Worm (Caenorhabditis elegans): ENCODE data around the gene osg-1.

osg-1 gene

DNA sequence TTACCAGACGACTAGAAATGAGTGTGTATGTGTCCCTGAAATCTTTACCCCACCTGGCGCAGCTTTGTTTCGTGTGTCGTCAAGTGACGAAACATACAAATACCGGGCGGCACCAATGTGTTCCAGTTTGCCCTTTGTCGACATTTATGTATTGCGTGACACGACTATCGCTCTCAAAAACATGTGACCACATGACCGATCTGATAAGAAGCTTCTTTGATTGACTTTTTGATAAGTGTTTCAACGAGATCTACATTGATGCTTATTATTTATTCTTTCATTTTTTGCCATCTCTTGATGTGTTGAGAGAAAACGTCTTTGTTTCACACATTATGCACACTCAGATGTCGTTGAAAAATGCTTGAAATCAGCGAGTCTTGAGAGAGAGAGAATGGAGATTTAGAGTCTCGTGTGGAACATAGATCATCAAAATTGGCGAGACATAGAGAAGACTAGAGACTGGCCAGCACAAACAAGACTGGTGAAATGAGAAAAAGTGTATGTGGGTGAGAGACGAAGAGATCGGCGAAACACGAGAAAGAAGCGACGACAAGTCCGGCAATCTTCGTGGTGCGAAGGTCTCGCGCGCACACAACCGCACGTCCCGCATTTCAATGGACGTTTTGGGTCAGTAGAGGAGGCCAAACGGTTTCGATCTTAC is 15.7 kb downstream of the osg-1 start:
- TF ChIP-seq ceh-13 (GFP tag; optimal IDR thresholded peaks at IDR 0.05) (no peak), hmbx-1 (tag; optimal IDR thresholded peaks at IDR 0.05) (no peak), ama-1 (optimal IDR thresholded peaks at IDR 0.05) (no peak), ets-7 (tag; optimal IDR thresholded peaks at IDR 0.05) (no peak), B0310.2 (tag; optimal IDR thresholded peaks at IDR 0.05) (no peak), aly-1 (tag; optimal IDR thresholded peaks at IDR 0.05) (no peak), flt-1 (GFP tag; IDR thresholded peaks at IDR 0.05) (no peak), tbx-11 (GFP tag; IDR thresholded peaks at IDR 0.05) (no peak), scrt-1 (GFP tag; IDR thresholded peaks at IDR 0.05) (no peak), ceh-36 (tag; optimal IDR thresholded peaks at IDR 0.05) (no peak), F13C5.2 (tag; optimal IDR thresholded peaks at IDR 0.05) (no peak), hmg-4 (GFP tag; optimal IDR thresholded peaks at IDR 0.05) (no peak), hnd-1 (tag; optimal IDR thresholded peaks at IDR 0.05) (no peak), pes-1 (GFP tag; IDR thresholded peaks at IDR 0.05) (no peak), tbx-37 (GFP tag; conservative IDR thresholded peaks at IDR 0.05) (no peak)

DNA sequence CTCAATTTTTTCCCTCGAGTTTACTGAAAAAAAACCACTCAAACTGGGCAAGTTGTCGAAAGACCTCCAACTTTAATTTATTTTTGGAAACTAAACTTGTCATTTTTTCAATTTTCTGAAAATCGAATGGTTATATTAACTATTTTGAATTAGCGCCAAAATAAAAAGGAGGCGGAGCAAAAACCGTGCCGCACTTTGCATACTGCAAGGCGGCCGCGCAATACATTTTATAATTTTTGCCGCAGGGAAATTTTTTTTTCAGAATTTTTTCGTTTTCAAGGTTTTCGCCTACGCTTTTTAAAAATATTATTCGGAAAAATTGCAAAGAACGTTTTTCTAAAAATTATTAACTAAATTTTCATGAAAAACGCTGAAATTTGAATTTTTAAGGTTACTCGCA is 16.3 kb downstream of the osg-1 start:
- TF ChIP-seq aly-1 (tag; optimal IDR thresholded peaks at IDR 0.05): no peak
- TF ChIP-seq flt-1 (GFP tag; IDR thresholded peaks at IDR 0.05): no peak
- TF ChIP-seq tbx-11 (GFP tag; IDR thresholded peaks at IDR 0.05): no peak
- no peak for TF ChIP-seq ceh-36 (tag; optimal IDR thresholded peaks at IDR 0.05)
- no peak for TF ChIP-seq hnd-1 (tag; optimal IDR thresholded peaks at IDR 0.05)
- TF ChIP-seq F13C5.2 (tag; optimal IDR thresholded peaks at IDR 0.05): no peak
- no peak for TF ChIP-seq sea-1 (GFP tag; conservative IDR thresholded peaks at IDR 0.05)
- no peak for TF ChIP-seq tra-4 (tag; optimal IDR thresholded peaks at IDR 0.05)
- TF ChIP-seq tbx-37 (GFP tag; conservative IDR thresholded peaks at IDR 0.05): no peak
- TF ChIP-seq ets-7 (tag; optimal IDR thresholded peaks at IDR 0.05): no peak

DNA sequence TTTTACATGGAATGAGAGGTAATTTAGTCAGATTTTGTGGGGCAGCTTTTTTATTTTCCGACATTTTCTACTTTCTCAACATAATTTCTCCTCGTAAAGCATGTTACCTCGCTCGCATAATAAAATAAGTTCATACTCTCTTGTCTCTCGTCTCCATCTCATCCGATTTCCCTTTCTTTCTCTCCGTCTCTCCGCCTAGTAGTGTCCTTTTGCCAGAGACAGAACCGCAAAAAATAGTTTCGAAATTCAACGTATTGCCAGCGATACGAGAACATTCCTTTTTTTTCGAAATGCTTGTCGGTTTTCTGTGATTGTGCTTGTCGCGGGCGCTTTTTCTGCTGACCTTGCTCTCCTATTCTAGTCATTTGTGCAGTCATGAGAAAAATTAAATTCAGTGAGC is 16.8 kb downstream of the osg-1 start:
- no peak for TF ChIP-seq ets-7 (tag; optimal IDR thresholded peaks at IDR 0.05)
- TF ChIP-seq aly-1 (tag; optimal IDR thresholded peaks at IDR 0.05): no peak
- no peak for TF ChIP-seq B0310.2 (tag; optimal IDR thresholded peaks at IDR 0.05)
- TF ChIP-seq pes-1 (GFP tag; IDR thresholded peaks at IDR 0.05): no peak
- TF ChIP-seq flt-1 (GFP tag; IDR thresholded peaks at IDR 0.05): no peak
- no peak for TF ChIP-seq scrt-1 (GFP tag; IDR thresholded peaks at IDR 0.05)
- no peak for TF ChIP-seq ceh-13 (GFP tag; optimal IDR thresholded peaks at IDR 0.05)
- no peak for TF ChIP-seq F13C5.2 (tag; optimal IDR thresholded peaks at IDR 0.05)
- TF ChIP-seq tbx-11 (GFP tag; IDR thresholded peaks at IDR 0.05): no peak
- TF ChIP-seq sea-1 (GFP tag; conservative IDR thresholded peaks at IDR 0.05): no peak
- no peak for TF ChIP-seq tra-4 (tag; optimal IDR thresholded peaks at IDR 0.05)

DNA sequence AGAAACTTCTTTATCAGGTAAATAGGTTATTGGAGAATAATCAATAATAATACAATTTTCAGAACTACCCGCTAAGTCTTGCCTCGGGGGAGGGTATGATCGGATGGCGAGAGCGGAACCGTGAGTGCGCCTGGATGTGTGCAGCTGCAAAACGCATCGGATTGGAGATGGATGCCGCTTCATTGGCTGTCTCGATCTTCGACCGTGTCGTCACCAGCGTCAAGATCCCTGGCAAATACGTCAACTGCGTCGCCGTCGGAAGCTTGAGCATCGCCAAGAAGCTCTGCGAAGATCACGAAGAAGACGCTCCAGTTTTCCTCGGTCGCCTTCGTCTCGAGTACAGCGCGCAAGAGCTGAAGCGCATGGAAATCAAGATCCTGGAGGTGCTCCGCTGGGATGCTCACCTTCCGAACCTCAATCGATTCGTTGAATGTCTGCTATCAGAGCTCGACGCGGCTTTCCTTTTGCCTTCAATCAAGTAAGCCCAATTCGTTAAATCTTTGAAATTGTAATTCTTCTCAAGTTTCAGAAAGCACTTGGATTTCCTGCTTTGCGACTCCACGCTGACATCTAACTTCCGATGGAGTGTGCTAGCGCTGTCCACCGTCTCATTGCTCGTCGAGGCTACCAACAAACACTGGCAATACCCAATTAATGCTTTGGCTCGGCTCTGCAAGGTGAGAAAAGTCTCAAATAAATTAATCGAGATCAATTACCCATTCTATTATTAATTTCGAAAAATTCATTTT is 17.5 kb downstream of the osg-1 start:
- TF ChIP-seq scrt-1 (GFP tag; IDR thresholded peaks at IDR 0.05) (no peak), pes-1 (GFP tag; IDR thresholded peaks at IDR 0.05) (no peak), ama-1 (optimal IDR thresholded peaks at IDR 0.05) (no peak), F13C5.2 (tag; optimal IDR thresholded peaks at IDR 0.05) (no peak), flt-1 (GFP tag; IDR thresholded peaks at IDR 0.05) (no peak), hnd-1 (tag; optimal IDR thresholded peaks at IDR 0.05) (no peak), aly-1 (tag; optimal IDR thresholded peaks at IDR 0.05) (no peak), sea-1 (GFP tag; conservative IDR thresholded peaks at IDR 0.05) (no peak), hmg-4 (GFP tag; optimal IDR thresholded peaks at IDR 0.05) (no peak), B0310.2 (tag; optimal IDR thresholded peaks at IDR 0.05) (no peak), hmbx-1 (tag; optimal IDR thresholded peaks at IDR 0.05) (no peak), tra-4 (tag; optimal IDR thresholded peaks at IDR 0.05) (no peak), ceh-36 (tag; optimal IDR thresholded peaks at IDR 0.05) (no peak), tbx-37 (GFP tag; conservative IDR thresholded peaks at IDR 0.05) (no peak), ets-7 (tag; optimal IDR thresholded peaks at IDR 0.05) (no peak), ceh-13 (GFP tag; optimal IDR thresholded peaks at IDR 0.05) (no peak), tbx-11 (GFP tag; IDR thresholded peaks at IDR 0.05) (no peak)

DNA sequence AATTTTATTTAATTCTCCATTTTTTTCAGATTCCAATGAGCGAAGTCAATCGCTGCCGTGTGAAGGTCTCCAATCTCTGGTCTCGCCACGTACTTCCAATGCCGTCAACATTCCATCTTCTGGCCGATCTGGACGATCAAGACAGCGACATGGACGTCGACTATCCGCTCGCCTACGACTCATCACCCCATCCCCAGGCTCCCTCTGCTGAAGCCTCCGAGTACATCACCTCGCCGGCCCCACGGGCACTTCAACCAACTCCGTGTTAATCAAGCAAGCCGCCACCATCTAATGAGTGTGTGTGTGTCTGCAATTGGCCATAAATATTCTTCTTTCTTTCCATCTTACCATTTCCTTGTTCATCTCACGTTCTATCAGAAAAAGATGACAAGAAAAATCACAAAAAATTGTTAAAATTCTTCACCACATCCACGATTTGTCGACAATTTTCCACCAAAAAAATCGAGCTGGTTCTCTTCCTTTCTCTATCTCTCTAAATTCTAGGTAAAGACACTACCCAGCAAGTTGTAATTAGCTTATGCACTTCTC is 18.2 kb downstream of the osg-1 start:
- no peak for TF ChIP-seq tbx-11 (GFP tag; IDR thresholded peaks at IDR 0.05)
- no peak for TF ChIP-seq pes-1 (GFP tag; IDR thresholded peaks at IDR 0.05)
- TF ChIP-seq sea-1 (GFP tag; conservative IDR thresholded peaks at IDR 0.05): no peak
- TF ChIP-seq tra-4 (tag; optimal IDR thresholded peaks at IDR 0.05): no peak
- no peak for TF ChIP-seq scrt-1 (GFP tag; IDR thresholded peaks at IDR 0.05)

DNA sequence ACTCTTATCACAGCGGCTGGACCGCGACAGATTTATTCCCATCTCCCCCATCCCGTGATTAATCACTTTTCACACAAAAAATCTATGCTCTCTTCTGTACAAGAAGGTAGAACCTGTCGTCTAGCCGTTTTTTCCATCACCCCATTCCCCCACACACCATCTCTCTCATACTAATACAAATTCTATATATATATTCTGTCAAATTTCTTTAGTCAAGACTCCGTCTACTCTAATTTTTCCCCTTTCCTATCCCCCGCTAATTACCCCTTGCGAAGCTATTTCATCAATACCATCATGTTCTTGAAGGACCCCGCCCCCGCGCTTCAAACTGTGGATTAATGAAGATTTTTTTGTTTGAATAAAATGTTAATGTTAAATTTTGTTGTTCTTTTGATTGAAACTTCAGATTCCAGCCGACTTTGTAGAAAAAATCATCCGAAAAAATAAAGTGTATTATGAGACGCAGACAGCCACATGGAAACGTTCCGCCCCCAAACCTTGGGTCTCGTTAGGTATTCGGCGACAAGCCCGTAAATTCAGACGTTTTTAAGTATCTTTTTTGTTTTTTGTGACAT is 18.8 kb downstream of the osg-1 start:
- TF ChIP-seq pes-1 (GFP tag; IDR thresholded peaks at IDR 0.05) (no peak), ets-7 (tag; optimal IDR thresholded peaks at IDR 0.05) (no peak), sea-1 (GFP tag; conservative IDR thresholded peaks at IDR 0.05) (no peak), hmg-4 (GFP tag; optimal IDR thresholded peaks at IDR 0.05) (no peak), scrt-1 (GFP tag; IDR thresholded peaks at IDR 0.05) (no peak), aly-1 (tag; optimal IDR thresholded peaks at IDR 0.05) (no peak), tbx-37 (GFP tag; conservative IDR thresholded peaks at IDR 0.05) (no peak), ceh-36 (tag; optimal IDR thresholded peaks at IDR 0.05) (no peak), hmbx-1 (tag; optimal IDR thresholded peaks at IDR 0.05) (no peak), hnd-1 (tag; optimal IDR thresholded peaks at IDR 0.05) (no peak), ceh-13 (GFP tag; optimal IDR thresholded peaks at IDR 0.05) (no peak), tbx-11 (GFP tag; IDR thresholded peaks at IDR 0.05) (no peak), tra-4 (tag; optimal IDR thresholded peaks at IDR 0.05) (no peak), flt-1 (GFP tag; IDR thresholded peaks at IDR 0.05) (no peak), F13C5.2 (tag; optimal IDR thresholded peaks at IDR 0.05) (no peak), B0310.2 (tag; optimal IDR thresholded peaks at IDR 0.05) (no peak), ama-1 (optimal IDR thresholded peaks at IDR 0.05) (no peak)
